Fruit fly (Drosophila melanogaster): ENCODE results near the gene CG14408.
A peak's percentile ranks its signal among the peaks of the same experiment; 100 is the strongest.

DNA sequence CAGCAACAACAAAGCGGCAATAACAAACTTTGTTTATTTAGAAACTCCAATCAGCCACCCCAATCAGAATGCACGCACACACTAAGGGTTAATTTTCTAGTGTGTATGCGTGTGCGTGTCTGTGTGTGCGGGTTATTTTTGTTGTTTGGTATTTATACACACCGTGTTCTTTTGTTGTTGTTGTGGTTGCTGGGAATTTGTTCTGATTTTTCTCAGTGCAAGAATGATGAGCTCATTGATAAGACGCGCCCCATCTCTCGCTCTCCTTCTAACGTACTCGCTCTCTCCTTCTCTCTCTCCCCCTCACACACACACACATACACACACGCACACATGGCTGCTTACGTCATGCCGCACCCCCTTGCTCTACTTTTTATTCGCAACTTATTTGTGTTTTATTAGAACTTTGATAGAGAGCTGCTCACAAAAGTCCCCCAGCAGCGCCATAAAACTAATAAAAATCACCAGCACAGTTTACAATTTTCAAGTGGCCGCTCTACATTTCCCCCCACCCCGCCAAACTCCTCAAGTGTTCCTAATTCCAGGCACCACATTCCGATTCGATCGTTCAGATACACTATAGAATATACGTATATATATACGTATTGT is 8.0 kb upstream of the CG14408 start:
- TF ChIP-seq CG11902 (GFP tag; optimal IDR thresholded peaks at IDR 0.05) (no peak), CG6276 (GFP tag; optimal IDR thresholded peaks at IDR 0.05) (no peak), CG34406 (GFP tag; optimal IDR thresholded peaks at IDR 0.05) (no peak), CG10631 (GFP tag; optimal IDR thresholded peaks at IDR 0.05) (peak; percentile 35), Blimp-1 (GFP tag; optimal IDR thresholded peaks at IDR 0.05) (no peak), CG3032 (tag; optimal IDR thresholded peaks at IDR 0.05) (peak; percentile 4)
